Fruit fly (Drosophila melanogaster) Kc167 (cell line): ENCODE results near the gene gcm2.

ENCODE experiments used
- Myc ChIP-seq: fragments of >200 bp; optimal IDR thresholded peaks from 2 replicates; lab custom pipeline; 2017; ENCODE audit warnings: missing external identifiers
- Sin3A ChIP-seq: fragments of >200 bp; optimal IDR thresholded peaks from 2 replicates; lab custom pipeline; 2018; ENCODE audit warnings: missing external identifiers
- h ChIP-seq: fragments of >200 bp; optimal IDR thresholded peaks from 3 replicates; lab custom pipeline; 2018; ENCODE audit warnings: missing external identifiers
- insv ChIP-seq: fragments of >200 bp; optimal IDR thresholded peaks from 3 replicates; lab custom pipeline; 2018; ENCODE audit warnings: missing external identifiers
- psq ChIP-seq: fragments of >200 bp; optimal IDR thresholded peaks from 2 replicates; lab custom pipeline; 2017; ENCODE audit warnings: missing external identifiers
- ttk ChIP-seq: sonication (Bioruptor generic); optimal IDR thresholded peaks from 2 replicates; lab custom pipeline; 2017; ENCODE audit warnings: missing external identifiers

The gcm2 gene

DNA sequence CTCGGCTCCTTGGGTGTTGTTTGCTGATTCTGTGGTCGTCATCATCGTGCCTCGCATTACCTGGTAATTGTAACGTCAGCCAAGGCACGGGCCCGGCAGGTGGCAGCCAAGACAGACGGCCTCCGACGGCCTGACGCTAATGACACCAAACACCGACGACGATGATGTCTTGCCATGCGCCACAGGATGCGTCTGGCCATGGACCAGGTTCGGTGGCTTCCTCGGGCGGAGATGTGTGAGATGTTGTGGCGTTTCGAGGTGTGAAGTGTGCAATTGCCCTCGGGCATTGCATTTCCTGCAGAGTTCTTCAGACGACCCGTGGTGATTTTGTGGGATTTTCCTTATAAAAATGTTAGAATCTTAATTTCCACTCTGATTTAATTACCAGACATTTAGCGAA is 6.3 kb upstream of the gcm2 start:
- no peak for TF ChIP-seq h (lab: Kevin White, UChicago)
- TF ChIP-seq ttk (lab: Kevin White, UChicago), result no peak
- no peak for TF ChIP-seq insv (lab: Kevin White, UChicago)
- no peak for TF ChIP-seq Sin3A (lab: Kevin White, UChicago)
- no peak for TF ChIP-seq Myc

DNA sequence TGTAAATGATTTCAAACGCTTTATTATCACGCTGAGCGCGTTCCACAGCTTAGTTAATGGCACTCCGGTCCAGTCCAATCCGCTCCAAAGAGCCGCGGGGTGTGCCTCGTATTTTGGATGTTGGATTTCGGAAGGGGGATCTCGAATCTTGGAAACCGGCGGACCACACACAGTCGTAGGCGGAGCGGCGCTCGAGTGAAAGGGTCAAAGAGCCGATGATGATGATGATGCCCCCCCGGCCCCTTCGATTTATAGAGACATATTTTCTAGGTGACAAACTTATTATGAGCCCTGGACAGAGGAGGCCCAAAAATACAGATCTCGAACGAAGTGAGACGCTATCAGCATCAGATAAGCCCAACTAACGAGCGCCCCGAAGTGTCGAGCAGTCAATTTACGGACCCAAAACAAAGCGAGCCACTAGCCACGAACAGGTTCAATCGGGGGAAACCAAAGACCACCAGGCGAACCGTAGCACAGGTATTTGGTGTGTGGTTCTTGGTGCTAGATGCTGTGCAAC is 1.0 kb downstream of the gcm2 start:
- no peak for TF ChIP-seq psq (lab: Kevin White, UChicago)

DNA sequence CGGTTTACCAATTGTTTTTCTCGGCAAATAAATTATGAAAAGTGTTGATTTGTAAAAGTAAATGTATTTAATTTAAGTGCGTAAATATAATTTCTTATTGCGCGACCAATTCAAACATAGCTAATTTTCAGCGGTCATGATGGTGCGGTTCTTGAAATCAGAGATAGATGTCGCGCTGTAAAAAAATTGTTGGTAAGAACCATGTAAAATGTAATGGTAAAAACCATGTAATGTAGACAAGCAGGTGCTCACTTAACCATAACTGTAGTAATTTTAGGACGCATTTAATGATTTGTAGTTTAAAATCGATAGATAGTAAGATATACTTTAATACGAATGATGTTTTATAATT is 4.3 kb downstream of the gcm2 start:
- TF ChIP-seq ttk (lab: Kevin White, UChicago), result no peak
- TF ChIP-seq h (lab: Kevin White, UChicago), result no peak
- TF ChIP-seq Myc, result no peak
- no peak for TF ChIP-seq insv (lab: Kevin White, UChicago)
- TF ChIP-seq psq (lab: Kevin White, UChicago), result no peak

DNA sequence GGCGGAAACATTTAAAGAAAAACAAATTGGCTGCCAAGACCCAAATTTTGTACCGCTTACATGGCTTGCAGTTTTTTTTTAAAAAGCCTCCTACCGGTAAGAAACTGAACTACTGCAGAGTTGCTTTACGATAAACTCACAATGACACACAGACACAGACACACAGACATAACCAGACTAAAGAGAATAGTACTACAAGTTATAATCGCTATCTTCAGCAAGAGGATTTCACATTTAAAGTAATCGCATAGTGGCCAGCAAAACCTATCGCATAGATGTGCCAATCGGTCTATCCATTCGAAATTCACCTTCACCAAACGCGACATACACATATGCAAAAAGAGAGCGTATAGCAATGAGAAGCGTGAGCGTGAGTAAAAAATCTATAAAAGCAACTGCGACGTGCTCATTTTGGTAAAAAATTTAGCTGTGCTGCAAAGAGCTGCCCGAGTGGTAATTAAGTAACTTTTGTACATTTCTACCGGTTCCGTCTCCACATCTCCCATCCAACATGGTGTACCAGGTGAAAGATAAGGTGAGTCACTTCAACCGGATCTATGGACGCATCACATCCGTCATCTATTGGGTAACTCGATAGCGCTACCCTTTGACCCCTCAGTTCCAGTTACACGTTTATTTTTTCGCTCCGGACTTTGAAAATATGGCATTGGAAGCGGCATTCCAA is 4.8 kb downstream of the gcm2 start, which contains the start of gene Trx2:
Gene Trx2, plus strand, starts transcription at position 161 of the 685 bp plus-strand sequence.
- TF ChIP-seq h (lab: Kevin White, UChicago) (no peak), ttk (lab: Kevin White, UChicago) (no peak), Sin3A (lab: Kevin White, UChicago) (no peak), Myc (no peak), psq (lab: Kevin White, UChicago) (no peak), insv (lab: Kevin White, UChicago) (no peak)

DNA sequence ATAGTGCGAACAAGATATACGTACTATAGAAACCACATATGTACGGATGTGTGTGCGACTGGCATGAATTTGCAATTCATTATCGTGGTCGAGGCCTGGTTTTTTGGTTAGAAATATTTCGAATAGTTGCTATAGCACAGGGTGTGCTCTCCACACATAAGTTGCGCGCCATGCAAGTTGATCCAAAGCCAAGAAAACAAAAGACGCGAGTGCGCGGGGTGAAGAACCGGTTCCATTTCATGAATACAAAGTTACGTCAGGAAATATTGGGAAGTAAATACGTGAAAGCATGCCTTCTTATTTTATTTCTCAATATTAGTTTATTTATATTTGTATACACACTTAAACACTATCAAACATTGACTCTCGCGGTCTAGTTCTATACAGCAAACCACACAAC is 5.6 kb downstream of the gcm2 start:
- no peak for TF ChIP-seq Sin3A (lab: Kevin White, UChicago)
- TF ChIP-seq h (lab: Kevin White, UChicago), result no peak
- no peak for TF ChIP-seq insv (lab: Kevin White, UChicago)
- no peak for TF ChIP-seq psq (lab: Kevin White, UChicago)
- no peak for TF ChIP-seq Myc
- no peak for TF ChIP-seq ttk (lab: Kevin White, UChicago)

DNA sequence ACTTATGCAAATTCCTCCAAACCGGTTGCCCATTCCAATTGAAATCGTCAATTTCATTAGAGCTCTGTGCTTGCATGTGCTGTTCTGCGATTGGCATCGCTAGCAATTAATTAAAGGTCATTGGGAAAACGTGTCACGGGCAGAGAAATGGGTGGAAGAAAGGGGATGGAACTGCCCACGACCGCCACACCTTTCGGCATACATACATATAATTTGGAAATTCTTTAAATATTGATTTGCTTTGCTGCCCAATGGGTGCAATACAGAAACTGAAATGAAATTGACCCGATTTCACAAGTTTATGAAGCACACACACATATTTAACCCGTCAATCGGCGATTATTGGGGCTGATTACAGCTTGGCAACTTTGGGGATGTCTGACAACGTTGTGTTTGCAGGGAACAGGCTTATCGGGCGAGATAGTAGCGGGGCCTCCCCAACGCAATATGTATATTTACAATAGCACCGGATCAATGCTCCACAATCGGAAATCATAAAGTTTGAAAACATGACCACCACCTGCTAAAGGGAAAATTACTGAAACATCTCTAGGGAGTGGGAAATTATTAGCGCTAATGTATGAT is 6.4 kb downstream of the gcm2 start:
- TF ChIP-seq Myc, result no peak
- TF ChIP-seq psq (lab: Kevin White, UChicago), result no peak
- no peak for TF ChIP-seq h (lab: Kevin White, UChicago)
- no peak for TF ChIP-seq insv (lab: Kevin White, UChicago)
- TF ChIP-seq Sin3A (lab: Kevin White, UChicago), result no peak
- TF ChIP-seq ttk (lab: Kevin White, UChicago), result no peak

DNA sequence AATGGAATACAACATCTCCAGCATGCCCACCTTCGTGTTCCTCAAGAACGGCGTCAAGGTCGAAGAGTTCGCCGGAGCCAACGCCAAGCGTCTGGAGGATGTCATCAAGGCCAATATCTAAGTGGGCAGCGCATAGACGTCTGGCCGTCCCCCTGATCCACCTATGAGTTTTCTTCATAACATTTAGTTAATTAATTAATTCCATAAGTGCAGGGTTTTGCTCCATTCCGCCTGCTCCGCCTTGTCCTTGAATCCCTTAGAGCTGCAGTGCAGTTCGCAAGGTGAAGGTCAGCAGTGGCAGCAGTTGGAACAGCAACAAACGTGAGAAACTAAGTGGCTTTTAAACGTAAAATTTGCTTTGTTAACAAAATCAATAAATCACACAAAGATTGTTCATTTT is 7.2 kb downstream of the gcm2 start:
- TF ChIP-seq h (lab: Kevin White, UChicago), result no peak
- no peak for TF ChIP-seq ttk (lab: Kevin White, UChicago)
- no peak for TF ChIP-seq Sin3A (lab: Kevin White, UChicago)
- no peak for TF ChIP-seq insv (lab: Kevin White, UChicago)
- no peak for TF ChIP-seq psq (lab: Kevin White, UChicago)
- TF ChIP-seq Myc, result no peak

DNA sequence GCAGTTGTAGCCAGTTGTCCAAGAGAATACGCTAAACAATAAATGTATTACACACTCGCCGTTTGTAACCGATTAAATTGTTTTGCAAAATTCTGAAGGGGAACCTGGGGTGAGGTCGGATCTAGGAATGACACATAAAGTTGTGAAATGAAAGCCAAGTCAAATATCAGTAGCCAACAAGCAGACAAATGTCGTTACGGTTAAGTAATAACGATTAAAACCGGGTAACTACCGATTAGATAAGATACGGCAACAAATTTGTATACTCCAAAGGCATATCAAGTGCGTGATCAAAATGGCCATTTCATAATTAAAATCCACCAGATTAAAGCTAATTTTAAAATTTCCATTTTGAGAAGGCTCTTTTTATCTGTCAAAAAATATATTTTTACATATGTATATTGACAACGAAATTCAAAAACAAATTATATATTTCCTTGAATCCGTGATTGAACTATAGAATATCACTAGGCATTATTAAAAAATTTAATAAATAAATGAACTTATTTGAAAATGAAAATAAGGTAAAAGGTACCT is 7.7 kb downstream of the gcm2 start, which contains the start of gene GlcAT-S:
Gene GlcAT-S, plus strand, starts transcription at position 487 of the 537 bp plus-strand sequence.
- TF ChIP-seq h (lab: Kevin White, UChicago) (no peak), Myc (no peak), Sin3A (lab: Kevin White, UChicago) (no peak), insv (lab: Kevin White, UChicago) (no peak), ttk (lab: Kevin White, UChicago) (no peak), psq (lab: Kevin White, UChicago) (no peak)

DNA sequence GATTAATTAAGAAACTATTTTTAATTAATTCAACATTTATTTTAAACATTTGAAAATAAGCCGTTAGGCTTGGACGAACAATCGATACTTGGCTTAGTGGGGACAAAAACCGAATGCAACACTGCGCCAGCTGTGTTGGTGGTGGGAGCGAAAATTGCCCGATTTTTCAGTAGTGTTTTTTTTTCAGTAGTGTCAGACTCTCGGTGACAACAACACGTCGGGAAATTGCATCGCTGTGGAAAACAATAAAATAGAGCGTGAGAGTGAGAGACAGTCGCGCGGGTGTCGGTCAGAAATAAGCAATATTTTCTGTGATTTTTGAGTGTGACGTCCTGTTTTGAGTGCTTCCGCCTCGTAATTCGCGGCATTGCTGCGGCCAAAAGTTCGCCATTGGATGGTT is 8.3 kb downstream of the gcm2 start:
- TF ChIP-seq psq (lab: Kevin White, UChicago) (no peak), h (lab: Kevin White, UChicago) (no peak), Myc (no peak), insv (lab: Kevin White, UChicago) (no peak), ttk (lab: Kevin White, UChicago) (no peak), Sin3A (lab: Kevin White, UChicago) (no peak)

DNA sequence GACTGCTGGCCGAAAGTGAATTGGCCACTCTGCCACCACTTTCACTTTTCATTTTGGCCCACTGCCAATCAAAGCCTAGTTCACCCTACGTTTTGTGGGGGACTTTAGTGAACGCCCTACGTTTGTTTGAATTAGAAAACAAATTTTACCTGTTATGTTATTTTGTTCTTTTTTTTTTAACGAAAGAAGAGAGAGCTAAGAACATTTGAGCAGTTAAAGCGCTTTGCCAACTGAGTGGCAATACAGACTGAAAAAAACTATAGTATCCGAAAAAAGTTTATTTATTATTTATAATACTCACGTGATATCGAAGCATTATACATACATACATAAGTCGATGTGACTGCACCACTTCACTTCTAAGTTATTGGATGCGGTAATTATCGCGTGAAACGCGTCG is 9.5 kb downstream of the gcm2 start:
- TF ChIP-seq Sin3A (lab: Kevin White, UChicago) (no peak), insv (lab: Kevin White, UChicago) (no peak), psq (lab: Kevin White, UChicago) (no peak), Myc (no peak), ttk (lab: Kevin White, UChicago) (no peak), h (lab: Kevin White, UChicago) (no peak)

DNA sequence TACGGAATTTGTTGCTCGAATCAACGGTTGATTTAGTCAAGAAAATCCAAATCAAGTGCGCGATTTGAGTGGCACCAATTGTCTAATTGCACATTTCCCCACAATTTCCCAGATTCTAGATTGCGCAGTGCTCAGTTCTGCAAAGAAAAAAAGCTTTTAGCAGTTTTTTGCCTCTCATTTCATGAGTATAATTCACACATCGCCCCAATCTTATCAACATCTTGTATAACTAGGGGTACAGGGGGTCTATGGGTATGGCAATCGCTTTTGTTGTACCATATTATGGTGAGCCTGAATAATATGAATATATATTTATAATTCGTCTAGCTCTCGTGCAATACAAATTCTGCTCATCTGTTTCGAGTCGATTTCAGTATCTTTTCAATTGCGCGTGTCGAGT is 10.5 kb downstream of the gcm2 start:
- no peak for TF ChIP-seq Sin3A (lab: Kevin White, UChicago)
- TF ChIP-seq insv (lab: Kevin White, UChicago), result no peak
- no peak for TF ChIP-seq psq (lab: Kevin White, UChicago)
- no peak for TF ChIP-seq Myc
- TF ChIP-seq ttk (lab: Kevin White, UChicago), result no peak
- no peak for TF ChIP-seq h (lab: Kevin White, UChicago)

DNA sequence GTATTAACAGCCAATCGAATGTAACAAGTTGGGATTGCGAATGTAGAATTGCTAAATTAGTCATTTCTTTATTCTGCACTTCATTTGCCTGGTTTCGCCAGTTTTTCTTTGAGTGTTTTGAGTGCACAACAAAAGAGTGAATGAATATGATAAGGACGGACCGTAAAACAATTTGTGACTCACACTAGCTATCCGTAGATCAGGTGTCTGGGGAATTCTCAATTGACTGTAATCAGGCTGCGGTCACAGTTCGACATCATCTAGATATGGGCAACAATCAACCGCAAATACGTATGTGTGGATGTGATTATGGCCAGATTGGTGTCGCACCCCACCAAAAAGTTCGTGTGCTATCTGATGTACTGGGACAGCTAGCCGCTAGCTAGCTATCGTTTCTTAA is 11.6 kb downstream of the gcm2 start:
- TF ChIP-seq ttk (lab: Kevin White, UChicago) (no peak), Myc (no peak), insv (lab: Kevin White, UChicago) (no peak), psq (lab: Kevin White, UChicago) (no peak), Sin3A (lab: Kevin White, UChicago) (no peak), h (lab: Kevin White, UChicago) (no peak)
